Worm (Caenorhabditis elegans) whole organism, L1 larva: Measurements from ENCODE around the gene C25F9.11.
A peak's percentile ranks its signal among the peaks of the same experiment; 100 is the strongest.
"Not testable (repeated sequence)": the region's sequence is repeated elsewhere in the genome, so short reads cannot be mapped to it uniquely, and the experiment has no call there.

Source experiments
- ces-1 ChIP-seq: fragments of 150-350 bp; optimal IDR thresholded peaks from 2 replicates; lab custom pipeline; 2014; ENCODE audit warnings: missing biosample characterization, missing genetic modification reagents, missing genetic modification characterization
- dpl-1 ChIP-seq, 3 experiments: fragments of 150-350 bp in 2 of 3; sonication (generic microtip) in 1 of 3; optimal IDR thresholded peaks; 2 replicates each; lab custom pipeline; 2014 to 2017; ENCODE audit warnings: missing biosample characterization in 3 of 3, missing genetic modification characterization in 3 of 3, missing genetic modification reagents in 3 of 3
- efl-1 ChIP-seq, 4 experiments: fragments of 150-350 bp; optimal IDR thresholded peaks in 3 of 4; peaks in 1 of 4; 1 replicate in 1 of 4; 2 replicates in 3 of 4; lab custom pipeline; 2014; ENCODE audit warnings: missing biosample characterization in 2 of 4, missing genetic modification characterization in 2 of 4, missing genetic modification reagents in 2 of 4
- efl-3 ChIP-seq: fragments of 200-800 bp; sonication (Bioruptor generic); optimal IDR thresholded peaks from 2 replicates; lab custom pipeline; 2018; ENCODE audit warnings: mild to moderate bottlenecking, missing genetic modification characterization, missing compliant biosample characterization
- elt-2 ChIP-seq: sonication (generic microtip); optimal IDR thresholded peaks from 2 replicates; lab custom pipeline; 2016; ENCODE audit warnings: missing genetic modification characterization, mild to moderate bottlenecking, inconsistent platforms, missing compliant biosample characterization, missing genetic modification reagents
- elt-3 ChIP-seq, 6 experiments: fragments of 150-350 bp in 1 of 6; sonication (generic microtip); optimal IDR thresholded peaks; 2 replicates each; lab custom pipeline; 2017 to 2018; ENCODE audit warnings: missing biosample characterization in 6 of 6, missing genetic modification characterization in 6 of 6, inconsistent platforms in 1 of 6
- fkh-4 ChIP-seq: sonication (generic microtip); optimal IDR thresholded peaks from 2 replicates; lab custom pipeline; 2016; ENCODE audit warnings: missing compliant biosample characterization, missing genetic modification characterization, borderline replicate concordance
- grh-1 ChIP-seq: fragments of 200-800 bp; sonication (Bioruptor generic); IDR thresholded peaks from 2 replicates; pipeline ENCODE4 v1.3.6; 2022; ENCODE audit warnings: missing genetic modification reagents, missing genetic modification characterization, missing compliant biosample characterization
- hlh-17 ChIP-seq: fragments of 200-800 bp; sonication (Bioruptor generic); optimal IDR thresholded peaks from 2 replicates; lab custom pipeline; 2018; ENCODE audit warnings: missing genetic modification characterization, mild to moderate bottlenecking, missing compliant biosample characterization, moderate library complexity, borderline replicate concordance
- hlh-4 ChIP-seq: sonication (generic microtip); optimal IDR thresholded peaks from 2 replicates; lab custom pipeline; 2016; ENCODE audit warnings: mild to moderate bottlenecking, missing genetic modification characterization, missing compliant biosample characterization
- isw-1 ChIP-seq: fragments of 200-800 bp; sonication (Bioruptor generic); IDR thresholded peaks from 2 replicates; pipeline ENCODE4 v1.3.6; 2022; ENCODE audit warnings: missing genetic modification characterization, missing compliant biosample characterization
- lin-35 ChIP-seq, 2 experiments: fragments of 150-350 bp; optimal IDR thresholded peaks; 2 replicates each; lab custom pipeline; 2014; ENCODE audit warnings: missing biosample characterization in 2 of 2, missing genetic modification characterization in 2 of 2, missing genetic modification reagents in 2 of 2
- lin-39 ChIP-seq: fragments of 150-350 bp; optimal IDR thresholded peaks from 2 replicates; lab custom pipeline; 2014; ENCODE audit warnings: missing biosample characterization, missing genetic modification reagents, missing genetic modification characterization
- lir-3 ChIP-seq: sonication (generic microtip); optimal IDR thresholded peaks from 2 replicates; lab custom pipeline; 2016; ENCODE audit warnings: mild to moderate bottlenecking, missing genetic modification characterization, moderate library complexity, missing compliant biosample characterization; ENCODE audit not compliant: poor library complexity
- mef-2 ChIP-seq: fragments of 150-350 bp; optimal IDR thresholded peaks from 2 replicates; lab custom pipeline; 2014; ENCODE audit warnings: missing biosample characterization, missing genetic modification characterization
- mep-1 ChIP-seq: fragments of 150-350 bp; optimal IDR thresholded peaks from 2 replicates; lab custom pipeline; 2014; ENCODE audit warnings: missing biosample characterization, missing genetic modification characterization
- nhr-12 ChIP-seq: sonication (generic microtip); optimal IDR thresholded peaks from 2 replicates; lab custom pipeline; 2017; ENCODE audit warnings: missing biosample characterization, missing genetic modification characterization
- nhr-20 ChIP-seq: sonication (generic microtip); optimal IDR thresholded peaks from 2 replicates; lab custom pipeline; 2016; ENCODE audit warnings: mild to moderate bottlenecking, missing genetic modification characterization, missing compliant biosample characterization
- nhr-85 ChIP-seq: sonication (generic microtip); peaks from one replicate; lab custom pipeline; 2016; ENCODE audit warnings: missing genetic modification characterization, inconsistent platforms, missing compliant biosample characterization
- pqm-1 ChIP-seq: sonication (generic microtip); optimal IDR thresholded peaks from 3 replicates; lab custom pipeline; 2017; ENCODE audit warnings: missing biosample characterization, missing genetic modification characterization
- sox-4 ChIP-seq: sonication (generic microtip); optimal IDR thresholded peaks from 2 replicates; lab custom pipeline; 2016; ENCODE audit warnings: missing genetic modification characterization, missing compliant biosample characterization
- tlp-1 ChIP-seq: fragments of 150-350 bp; optimal IDR thresholded peaks from 2 replicates; lab custom pipeline; 2014; ENCODE audit warnings: missing biosample characterization, missing genetic modification characterization
- zip-4 ChIP-seq: fragments of 200-800 bp; sonication (Bioruptor generic); optimal IDR thresholded peaks from 2 replicates; lab custom pipeline; 2018; ENCODE audit warnings: mild to moderate bottlenecking, missing genetic modification characterization, moderate library complexity, missing compliant biosample characterization

The C25F9.11 gene

ce11 chrV:19421131-19421530 lies 11.7 kb downstream of the C25F9.11 start, which contains the start of gene C25F9.2:
TSS of gene C25F9.2 (plus strand) at chrV:19421471.
- TF ChIP-seq ces-1 (GFP tag; lab: Kevin White, UChicago): no peak
- TF ChIP-seq zip-4 (GFP tag; lab: Kevin White, UChicago): peak; percentile 13

ce11 chrV:19419301-19419700 lies 13.6 kb downstream of the C25F9.11 start:
- TF ChIP-seq efl-1 (optimal IDR thresholded peaks at IDR 0.05; lab: Kevin White, UChicago): not testable (repeated sequence)
- TF ChIP-seq efl-1 (GFP tag; optimal IDR thresholded peaks at IDR 0.05 in 1 of 2; lab: Kevin White, UChicago): peak in 1 of 2 experiments; percentile 44
- TF ChIP-seq elt-2 (tag; lab: Kevin White, UChicago): peak; percentile 48

- TF ChIP-seq hlh-4 (tag; lab: Kevin White, UChicago): no peak
- TF ChIP-seq tlp-1 (tag; lab: Kevin White, UChicago): no peak
- TF ChIP-seq pqm-1 (tag; lab: Kevin White, UChicago): no peak
- TF ChIP-seq nhr-20 (tag; lab: Kevin White, UChicago): no peak
- TF ChIP-seq elt-2 (tag; lab: Kevin White, UChicago): peak; percentile 27
These were observed 15.0 kb downstream of the C25F9.11 start, which contains the start of gene C25F9.15 for ce11 chrV:19417836-19418235. TSS of gene C25F9.15 (plus strand) at chrV:19418136.

- TF ChIP-seq lir-3 (tag; lab: Kevin White, UChicago) (no peak), nhr-85 (tag; lab: Kevin White, UChicago) (peak; percentile 33)
These were observed 16.4 kb downstream of the C25F9.11 start, which contains the start of the genes C25F9.4 and C25F9.9 for ce11 chrV:19416475-19416874. TSS of gene C25F9.4 (minus strand) at chrV:19416575. TSS of gene C25F9.9 (plus strand) at chrV:19416611.

- TF ChIP-seq grh-1 (no peak), mep-1 (tag; lab: Kevin White, UChicago) (no peak), nhr-12 (tag; lab: Kevin White, UChicago) (no peak), elt-2 (tag; lab: Kevin White, UChicago) (peak; percentile 69), lin-35 (GFP tag; optimal IDR thresholded peaks at IDR 0.05; lab: Kevin White, UChicago) (peak in 1 of 2 experiments; percentile 26), isw-1 (no peak), hlh-17 (GFP tag; lab: Kevin White, UChicago) (no peak)
These were observed 22.2 kb downstream of the C25F9.11 start, which contains the start of gene C25F9.5 for ce11 chrV:19410663-19411062. TSS of gene C25F9.5 (minus strand) at chrV:19410857.

DNA sequence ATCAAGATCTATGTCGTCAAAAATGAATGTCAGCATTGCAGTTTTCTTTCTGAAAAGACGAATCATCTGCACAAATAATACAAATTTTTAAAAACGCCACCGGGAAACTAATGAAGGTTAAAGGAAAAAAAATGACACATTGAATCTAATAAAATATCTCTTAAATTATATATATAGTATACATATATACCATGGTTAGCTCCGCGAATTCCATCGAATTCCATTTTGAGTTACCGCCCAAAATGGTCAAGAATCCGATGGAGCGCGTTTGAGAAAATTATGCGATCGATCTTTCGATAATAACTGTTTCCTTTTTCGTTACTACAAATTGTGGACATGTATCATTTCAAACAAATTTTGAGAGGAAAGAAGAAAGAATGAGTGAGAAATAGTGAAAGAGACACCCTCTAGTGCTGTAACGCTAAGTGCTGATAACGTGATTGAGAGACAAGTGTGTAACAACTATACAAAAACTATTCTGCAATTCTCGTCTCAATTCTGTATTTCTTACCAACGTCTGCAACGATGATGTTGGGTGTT lies 27.5 kb downstream of the C25F9.11 start, which contains the start of the genes C25F9.6 and C25F9.10:
TSS of gene C25F9.6 (minus strand) at position 51 of the 540 bp plus-strand sequence.
TSS of gene C25F9.10 (plus strand) at position 454 of the 540 bp plus-strand sequence.
- TF ChIP-seq lir-3 (tag; lab: Kevin White, UChicago) (no peak), sox-4 (tag; lab: Kevin White, UChicago) (no peak), fkh-4 (no peak), elt-2 (tag; lab: Kevin White, UChicago) (peak; percentile 15), lin-35 (GFP tag; optimal IDR thresholded peaks at IDR 0.05; lab: Kevin White, UChicago) (peak in 1 of 2 experiments; percentile 72), elt-3 (tag; optimal IDR thresholded peaks at IDR 0.05; lab: Kevin White, UChicago) (no peak), lin-39 (tag; lab: Kevin White, UChicago) (no peak), dpl-1 (GFP tag; optimal IDR thresholded peaks at IDR 0.05; lab: Kevin White, UChicago) (peak in 1 of 3 experiments; percentile 35), mef-2 (tag; lab: Kevin White, UChicago) (no peak), efl-1 (optimal IDR thresholded peaks at IDR 0.05; lab: Kevin White, UChicago) (no peak), efl-1 (GFP tag; optimal IDR thresholded peaks at IDR 0.05 in 1 of 2; lab: Kevin White, UChicago) (peak in 1 of 2 experiments; percentile 97), efl-3 (GFP tag; lab: Kevin White, UChicago) (no peak)

- TF ChIP-seq efl-1 (optimal IDR thresholded peaks at IDR 0.05; lab: Kevin White, UChicago) (no peak), efl-1 (GFP tag; optimal IDR thresholded peaks at IDR 0.05 in 1 of 2; lab: Kevin White, UChicago) (peak in 1 of 2 experiments; percentile 68), ces-1 (GFP tag; lab: Kevin White, UChicago) (no peak)
These were observed 29.3 kb downstream of the C25F9.11 start for ce11 chrV:19403619-19404018.
